Fruit fly (Drosophila melanogaster): Measurements from ENCODE around the gene zfh1.
A peak's percentile ranks its signal among the peaks of the same experiment; 100 is the strongest.

The zfh1 gene

dm6 chr3R:30806490-30807195, 40.9 kb downstream of the zfh1 start, which contains the start of the genes wts and dj-1beta:
TSS of gene wts (minus strand) at chr3R:30806619.
TSS of gene dj-1beta (plus strand) at chr3R:30807117.
- TF ChIP-seq h (GFP tag; optimal IDR thresholded peaks at IDR 0.05) (no peak), Rel (GFP tag; optimal IDR thresholded peaks at IDR 0.05) (no peak), Rel (tag; optimal IDR thresholded peaks at IDR 0.05) (no peak), CG32264 (GFP tag; optimal IDR thresholded peaks at IDR 0.05) (no peak), woc (GFP tag; optimal IDR thresholded peaks at IDR 0.05) (no peak), Hnf4 (GFP tag; optimal IDR thresholded peaks at IDR 0.05) (peak; percentile 9), Hr83 (GFP tag; optimal IDR thresholded peaks at IDR 0.05; ENCODE audit: poor library complexity, severe bottlenecking) (peak; percentile 2), N (GFP tag; optimal IDR thresholded peaks at IDR 0.05) (no peak), usp (GFP tag; optimal IDR thresholded peaks at IDR 0.05) (no peak), Vsx2 (GFP tag; optimal IDR thresholded peaks at IDR 0.05; ENCODE audit: partially characterized antibody) (no peak), foxo (GFP tag; optimal IDR thresholded peaks at IDR 0.05) (no peak), Dfd (GFP tag; optimal IDR thresholded peaks at IDR 0.05) (no peak), Myc (optimal IDR thresholded peaks at IDR 0.05) (no peak), brk (GFP tag; optimal IDR thresholded peaks at IDR 0.05) (peak; percentile 11), lola (GFP tag; optimal IDR thresholded peaks at IDR 0.05) (no peak), tai (GFP tag; optimal IDR thresholded peaks at IDR 0.05) (peak; percentile 40), rgr (GFP tag; optimal IDR thresholded peaks at IDR 0.05) (no peak), GATAd (GFP tag; optimal IDR thresholded peaks at IDR 0.05) (no peak), CrebA (GFP tag; optimal IDR thresholded peaks at IDR 0.05; ENCODE audit: borderline replicate concordance) (no peak), dl (GFP tag; optimal IDR thresholded peaks at IDR 0.05; ENCODE audit: insufficient read depth in 1 of 2, partially characterized antibody in 2 of 2) (no peak), ey (GFP tag; optimal IDR thresholded peaks at IDR 0.05) (no peak), pan (optimal IDR thresholded peaks at IDR 0.05) (no peak), Hr78 (GFP tag; optimal IDR thresholded peaks at IDR 0.05) (no peak), Abd-B (GFP tag; optimal IDR thresholded peaks at IDR 0.05) (no peak), sv (GFP tag; optimal IDR thresholded peaks at IDR 0.05) (no peak), br (GFP tag; optimal IDR thresholded peaks at IDR 0.05) (no peak), Mio (GFP tag; optimal IDR thresholded peaks at IDR 0.05) (no peak), HLH106 (tag; optimal IDR thresholded peaks at IDR 0.05) (no peak), dsf (GFP tag; optimal IDR thresholded peaks at IDR 0.05; ENCODE audit: borderline replicate concordance) (no peak), sage (GFP tag; optimal IDR thresholded peaks at IDR 0.05) (no peak), jim (GFP tag; optimal IDR thresholded peaks at IDR 0.05) (no peak), psq (GFP tag; optimal IDR thresholded peaks at IDR 0.05) (no peak), fru (GFP tag; optimal IDR thresholded peaks at IDR 0.05) (no peak), Dif (GFP tag; optimal IDR thresholded peaks at IDR 0.05; ENCODE audit: partially characterized antibody) (no peak), dmrt93B (GFP tag; optimal IDR thresholded peaks at IDR 0.05) (no peak)

DNA sequence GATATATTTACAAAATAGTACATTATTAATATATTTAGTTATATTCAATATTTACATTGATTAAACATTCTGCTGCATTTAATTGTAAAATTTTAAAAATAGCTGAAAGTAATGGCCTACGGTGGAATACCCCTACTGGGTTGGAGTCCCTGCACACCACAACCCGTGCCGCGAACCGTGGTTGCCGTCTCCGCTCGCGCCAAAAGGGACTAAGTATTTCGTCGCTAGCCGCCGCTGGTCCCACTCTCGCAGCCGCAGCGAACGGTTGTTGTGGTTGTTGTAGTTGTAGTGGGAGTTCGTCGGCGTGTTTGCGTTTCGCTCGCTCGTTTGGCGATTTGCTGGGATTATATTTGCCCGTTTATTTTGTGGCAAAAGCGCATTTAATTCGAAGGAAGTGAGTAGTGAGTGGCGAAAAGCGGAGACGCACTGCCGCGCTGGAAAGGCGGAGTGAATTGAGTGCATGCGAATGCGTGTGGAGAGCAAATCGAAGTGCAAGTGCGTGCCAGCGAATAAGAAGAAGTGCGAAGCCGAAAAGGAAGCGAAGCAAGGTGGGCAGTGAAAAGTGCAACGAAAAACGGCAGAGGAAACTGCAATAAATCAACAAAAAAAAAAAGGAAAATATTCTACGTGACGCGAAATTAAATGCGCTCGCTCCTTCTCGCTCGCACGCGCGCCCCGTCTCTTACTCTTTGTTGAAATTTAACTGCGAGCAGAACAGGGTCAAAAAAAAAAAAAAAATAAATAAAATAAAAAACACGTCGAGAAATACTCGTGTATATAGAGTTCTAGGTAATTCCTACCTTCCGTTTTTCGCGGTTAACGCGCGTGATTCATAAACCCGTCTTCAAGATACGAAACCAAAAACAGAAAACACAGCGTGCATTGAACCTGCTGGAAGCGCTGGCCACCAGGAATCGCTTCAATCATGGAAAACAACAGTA, 42.9 kb downstream of the zfh1 start, which contains the start of gene cindr:
cindr (plus strand) TSS at position 272 of the 941 bp plus-strand sequence.
- TF ChIP-seq dl (GFP tag; optimal IDR thresholded peaks at IDR 0.05; ENCODE audit: insufficient read depth in 1 of 2, partially characterized antibody in 2 of 2), result no peak
- peak; percentile 24 for TF ChIP-seq sv (GFP tag; optimal IDR thresholded peaks at IDR 0.05)
- TF ChIP-seq CG32264 (GFP tag; optimal IDR thresholded peaks at IDR 0.05), result no peak
- TF ChIP-seq Hr83 (GFP tag; optimal IDR thresholded peaks at IDR 0.05; ENCODE audit: poor library complexity, severe bottlenecking), result peak; percentile 41
- TF ChIP-seq Hr78 (GFP tag; optimal IDR thresholded peaks at IDR 0.05), result no peak
- TF ChIP-seq Abd-B (GFP tag; optimal IDR thresholded peaks at IDR 0.05), result no peak
- TF ChIP-seq sage (GFP tag; optimal IDR thresholded peaks at IDR 0.05), result no peak
- TF ChIP-seq usp (GFP tag; optimal IDR thresholded peaks at IDR 0.05), result no peak
- TF ChIP-seq rgr (GFP tag; optimal IDR thresholded peaks at IDR 0.05), result peak; percentile 21
- TF ChIP-seq OdsH (GFP tag; optimal IDR thresholded peaks at IDR 0.05), result no peak
- TF ChIP-seq fru (GFP tag; optimal IDR thresholded peaks at IDR 0.05), result peak; percentile 25
- peak; percentile 39 for TF ChIP-seq HLH106 (tag; optimal IDR thresholded peaks at IDR 0.05)
- TF ChIP-seq tai (GFP tag; optimal IDR thresholded peaks at IDR 0.05), result no peak
- no peak for TF ChIP-seq jim (GFP tag; optimal IDR thresholded peaks at IDR 0.05)
- no peak for TF ChIP-seq ey (GFP tag; optimal IDR thresholded peaks at IDR 0.05)
- TF ChIP-seq CrebA (GFP tag; optimal IDR thresholded peaks at IDR 0.05; ENCODE audit: borderline replicate concordance), result no peak
- no peak for TF ChIP-seq Mio (GFP tag; optimal IDR thresholded peaks at IDR 0.05)
- TF ChIP-seq dmrt93B (GFP tag; optimal IDR thresholded peaks at IDR 0.05), result peak; percentile 7
- TF ChIP-seq brk (GFP tag; optimal IDR thresholded peaks at IDR 0.05), result peak; percentile 37
- no peak for TF ChIP-seq dsf (GFP tag; optimal IDR thresholded peaks at IDR 0.05; ENCODE audit: borderline replicate concordance)
- no peak for TF ChIP-seq pan (optimal IDR thresholded peaks at IDR 0.05)
- TF ChIP-seq CG9705 (GFP tag; optimal IDR thresholded peaks at IDR 0.05), result peak; percentile 26
- TF ChIP-seq Rel (GFP tag; optimal IDR thresholded peaks at IDR 0.05), result no peak
- TF ChIP-seq Rel (tag; optimal IDR thresholded peaks at IDR 0.05), result peak; percentile 59
- TF ChIP-seq foxo (GFP tag; optimal IDR thresholded peaks at IDR 0.05), result peak in 1 of 2 experiments; percentile 5
- no peak for TF ChIP-seq Vsx2 (GFP tag; optimal IDR thresholded peaks at IDR 0.05; ENCODE audit: partially characterized antibody)
- TF ChIP-seq br (GFP tag; optimal IDR thresholded peaks at IDR 0.05), result no peak
- TF ChIP-seq Myc (optimal IDR thresholded peaks at IDR 0.05), result peak; percentile 54
- TF ChIP-seq lola (GFP tag; optimal IDR thresholded peaks at IDR 0.05), result no peak
- peak; percentile 15 for TF ChIP-seq h (GFP tag; optimal IDR thresholded peaks at IDR 0.05)
- no peak for TF ChIP-seq Dfd (GFP tag; optimal IDR thresholded peaks at IDR 0.05)
- TF ChIP-seq Dif (GFP tag; optimal IDR thresholded peaks at IDR 0.05; ENCODE audit: partially characterized antibody), result peak; percentile 36
- TF ChIP-seq Jra (GFP tag; optimal IDR thresholded peaks at IDR 0.05), result peak; percentile 54
- TF ChIP-seq Sp1 (GFP tag; optimal IDR thresholded peaks at IDR 0.05), result peak; percentile 58
- peak; percentile 92 for TF ChIP-seq psq (GFP tag; optimal IDR thresholded peaks at IDR 0.05)
- TF ChIP-seq woc (GFP tag; optimal IDR thresholded peaks at IDR 0.05), result no peak
- TF ChIP-seq GATAd (GFP tag; optimal IDR thresholded peaks at IDR 0.05), result no peak
- TF ChIP-seq Hnf4 (GFP tag; optimal IDR thresholded peaks at IDR 0.05), result no peak
- TF ChIP-seq N (GFP tag; optimal IDR thresholded peaks at IDR 0.05), result no peak

Measured in whole organism, wandering third instar larva.